Worm (Caenorhabditis elegans) whole organism, young adult: Measurements from ENCODE around the gene ZK512.7.
A peak's percentile ranks its signal among the peaks of the same experiment; 100 is the strongest.

Experiments
- B0019.2 ChIP-seq: fragments of 200-800 bp; sonication (Bioruptor generic); conservative IDR thresholded peaks from 2 replicates; pipeline ENCODE4 v1.3.6; 2022; ENCODE audit warnings: missing genetic modification reagents, missing genetic modification characterization, missing compliant biosample characterization
- B0261.1 ChIP-seq: sonication (generic microtip); optimal IDR thresholded peaks from 2 replicates; lab custom pipeline; 2016; ENCODE audit warnings: mild to moderate bottlenecking, missing genetic modification characterization, moderate library complexity, missing compliant biosample characterization
- B0336.3 ChIP-seq: fragments of 200-800 bp; sonication (Bioruptor generic); IDR thresholded peaks from 2 replicates; pipeline ENCODE4 v1.3.6; 2022; ENCODE audit warnings: missing genetic modification characterization, missing compliant biosample characterization
- C06A6.2 ChIP-seq: fragments of 200-800 bp; sonication (Bioruptor generic); conservative IDR thresholded peaks from 2 replicates; pipeline ENCODE4 v1.3.6; 2022; ENCODE audit warnings: missing genetic modification characterization, missing compliant biosample characterization
- D2030.7 ChIP-seq: fragments of 200-800 bp; sonication (Bioruptor generic); IDR thresholded peaks from 2 replicates; pipeline ENCODE4 v1.3.6; 2022; ENCODE audit warnings: missing genetic modification reagents, missing genetic modification characterization, missing compliant biosample characterization
- F10E7.11 ChIP-seq: sonication (generic microtip); optimal IDR thresholded peaks from 2 replicates; lab custom pipeline; 2017; ENCODE audit warnings: mild to moderate bottlenecking, missing genetic modification characterization, moderate library complexity, missing compliant biosample characterization
- F52B5.7 ChIP-seq: sonication (generic microtip); optimal IDR thresholded peaks from 2 replicates; lab custom pipeline; 2016; ENCODE audit warnings: mild to moderate bottlenecking, missing genetic modification characterization, missing compliant biosample characterization
- Y53G8AR.9 ChIP-seq: fragments of 200-800 bp; sonication (Bioruptor generic); conservative IDR thresholded peaks from 2 replicates; pipeline ENCODE4 v1.3.6; 2022; ENCODE audit warnings: missing genetic modification reagents, missing genetic modification characterization, missing compliant biosample characterization
- ZK185.1 ChIP-seq: sonication (generic microtip); optimal IDR thresholded peaks from 2 replicates; lab custom pipeline; 2016; ENCODE audit warnings: mild to moderate bottlenecking, missing genetic modification characterization, missing compliant biosample characterization; ENCODE audit not compliant: poor library complexity, severe bottlenecking
- atf-7 ChIP-seq: sonication (generic microtip); optimal IDR thresholded peaks from 2 replicates; lab custom pipeline; 2017; ENCODE audit warnings: mild to moderate bottlenecking, missing genetic modification characterization, missing compliant biosample characterization
- athp-1 ChIP-seq: sonication (generic microtip); optimal IDR thresholded peaks from 2 replicates; lab custom pipeline; 2017; ENCODE audit warnings: mild to moderate bottlenecking, missing genetic modification characterization, missing compliant biosample characterization
- attf-3 ChIP-seq: fragments of 200-800 bp; sonication (Bioruptor generic); conservative IDR thresholded peaks from 2 replicates; pipeline ENCODE4 v1.3.6; 2022; ENCODE audit warnings: missing genetic modification reagents, missing genetic modification characterization, missing compliant biosample characterization
- attf-5 ChIP-seq: fragments of 200-800 bp; sonication (Bioruptor generic); optimal IDR thresholded peaks from 2 replicates; lab custom pipeline; 2018; ENCODE audit warnings: mild to moderate bottlenecking, missing genetic modification characterization, missing compliant biosample characterization
- ceh-58 ChIP-seq: fragments of 200-800 bp; sonication (Bioruptor generic); IDR thresholded peaks from 2 replicates; pipeline ENCODE4 v1.3.6; 2022; ENCODE audit warnings: missing genetic modification characterization, missing compliant biosample characterization
- ceh-79 ChIP-seq: sonication (generic microtip); optimal IDR thresholded peaks from 2 replicates; lab custom pipeline; 2017; ENCODE audit warnings: mild to moderate bottlenecking, missing genetic modification characterization, missing compliant biosample characterization
- chd-7 ChIP-seq: sonication (generic microtip); optimal IDR thresholded peaks from 2 replicates; lab custom pipeline; 2016; ENCODE audit warnings: mild to moderate bottlenecking, missing genetic modification characterization, moderate library complexity, missing compliant biosample characterization
- die-1 ChIP-seq: sonication (generic microtip); optimal IDR thresholded peaks from 2 replicates; lab custom pipeline; 2016; ENCODE audit warnings: missing genotype, mild to moderate bottlenecking, missing genetic modification characterization, missing compliant biosample characterization
- dox-1 ChIP-seq: fragments of 200-800 bp; sonication (Bioruptor generic); IDR thresholded peaks from 2 replicates; pipeline ENCODE4 v1.3.6; 2022; ENCODE audit warnings: missing genetic modification reagents, missing genetic modification characterization, missing compliant biosample characterization
- dpff-1 ChIP-seq: sonication (generic microtip); optimal IDR thresholded peaks from 2 replicates; lab custom pipeline; 2017; ENCODE audit warnings: mild to moderate bottlenecking, missing genetic modification characterization, missing compliant biosample characterization
- efl-1 ChIP-seq: fragments of 150-350 bp; optimal IDR thresholded peaks from 2 replicates; lab custom pipeline; 2014; ENCODE audit warnings: missing biosample characterization, missing genetic modification reagents, missing genetic modification characterization
- egrh-3 ChIP-seq: fragments of 200-800 bp; sonication (Bioruptor generic); IDR thresholded peaks from 2 replicates; pipeline ENCODE4 v1.3.6; 2022; ENCODE audit warnings: missing genetic modification reagents, missing genetic modification characterization, missing compliant biosample characterization
- him-1 ChIP-seq: sonication (generic microtip); optimal IDR thresholded peaks from 2 replicates; lab custom pipeline; 2016; ENCODE audit warnings: missing genotype, missing genetic modification reagents, missing genetic modification characterization, missing compliant biosample characterization
- hsf-1 ChIP-seq: fragments of 200-800 bp; sonication (Bioruptor generic); IDR thresholded peaks from 2 replicates; pipeline ENCODE4 v1.3.6; 2022; ENCODE audit warnings: missing genetic modification reagents, missing genetic modification characterization, missing compliant biosample characterization
- lag-1 ChIP-seq: fragments of 200-800 bp; sonication (Bioruptor generic); IDR thresholded peaks from 2 replicates; pipeline ENCODE4 v1.3.6; 2022; ENCODE audit warnings: missing genetic modification reagents, missing genetic modification characterization, missing compliant biosample characterization
- let-526 ChIP-seq: fragments of 200-800 bp; sonication (Bioruptor generic); IDR thresholded peaks from 2 replicates; pipeline ENCODE4 v1.3.6; 2022; ENCODE audit warnings: missing genetic modification reagents, missing genetic modification characterization, missing compliant biosample characterization
- lin-26 ChIP-seq: fragments of 200-800 bp; sonication (Bioruptor generic); IDR thresholded peaks from 2 replicates; pipeline ENCODE4 v1.3.6; 2022; ENCODE audit warnings: missing genetic modification reagents, missing genetic modification characterization, missing compliant biosample characterization
- lin-54 ChIP-seq: fragments of 200-800 bp; sonication (Bioruptor generic); optimal IDR thresholded peaks from 2 replicates; lab custom pipeline; 2018; ENCODE audit warnings: mild to moderate bottlenecking, missing genetic modification characterization, missing compliant biosample characterization
- lir-1 ChIP-seq: fragments of 200-800 bp; sonication (Bioruptor generic); conservative IDR thresholded peaks from 2 replicates; pipeline ENCODE4 v1.3.6; 2022; ENCODE audit warnings: missing genetic modification reagents, missing genetic modification characterization, missing compliant biosample characterization
- lsl-1 ChIP-seq: fragments of 200-800 bp; sonication (Bioruptor generic); optimal IDR thresholded peaks from 2 replicates; lab custom pipeline; 2018; ENCODE audit warnings: mild to moderate bottlenecking, missing genetic modification characterization, moderate library complexity, missing compliant biosample characterization
- lsy-27 ChIP-seq: sonication (generic microtip); optimal IDR thresholded peaks from 2 replicates; lab custom pipeline; 2017; ENCODE audit warnings: missing genetic modification characterization, mild to moderate bottlenecking, missing compliant biosample characterization, antibody characterized with exemption, missing genotype, borderline replicate concordance; ENCODE audit not compliant: insufficient read depth
- madf-6 ChIP-seq: fragments of 200-800 bp; sonication (Bioruptor generic); IDR thresholded peaks from 2 replicates; pipeline ENCODE4 v1.3.6; 2022; ENCODE audit warnings: missing genetic modification reagents, missing genetic modification characterization, missing compliant biosample characterization
- mcd-1 ChIP-seq: fragments of 200-800 bp; sonication (Bioruptor generic); IDR thresholded peaks from 2 replicates; pipeline ENCODE4 v1.3.6; 2022; ENCODE audit warnings: missing genetic modification reagents, missing genetic modification characterization, missing compliant biosample characterization
- nfya-1 ChIP-seq: sonication (generic microtip); optimal IDR thresholded peaks from 2 replicates; lab custom pipeline; 2017; ENCODE audit warnings: antibody characterized with exemption, missing compliant biosample characterization, missing genetic modification characterization, borderline replicate concordance; ENCODE audit not compliant: insufficient read depth
- nhr-80 ChIP-seq: sonication (generic microtip); optimal IDR thresholded peaks from 2 replicates; lab custom pipeline; 2016; ENCODE audit warnings: missing genetic modification characterization, missing compliant biosample characterization
- nhr-90 ChIP-seq: sonication (generic microtip); optimal IDR thresholded peaks from 2 replicates; lab custom pipeline; 2016; ENCODE audit warnings: missing genotype, mild to moderate bottlenecking, missing genetic modification characterization, missing compliant biosample characterization
- rec-8 ChIP-seq, 2 experiments: sonication (generic microtip); optimal IDR thresholded peaks; 2 replicates each; lab custom pipeline; 2016; ENCODE audit warnings: mild to moderate bottlenecking in 2 of 2, missing genetic modification characterization in 2 of 2, missing genetic modification reagents in 2 of 2, missing genotype in 2 of 2, missing biosample characterization in 1 of 2, missing compliant biosample characterization in 1 of 2, moderate library complexity in 1 of 2
- snpc-1.3 ChIP-seq: sonication (generic microtip); optimal IDR thresholded peaks from 2 replicates; lab custom pipeline; 2017; ENCODE audit warnings: missing genetic modification characterization, mild to moderate bottlenecking, missing compliant biosample characterization, antibody characterized with exemption, moderate library complexity, missing genotype, missing genetic modification reagents; ENCODE audit not compliant: insufficient read depth
- snpc-4 ChIP-seq, 5 experiments: fragments of 150-350 bp in 1 of 5; sonication (generic microtip) in 4 of 5; optimal IDR thresholded peaks; 2 replicates each; lab custom pipeline; 2014 to 2018; ENCODE audit warnings: missing genetic modification characterization in 5 of 5, missing biosample characterization in 3 of 5, antibody characterized with exemption in 2 of 5, mild to moderate bottlenecking in 2 of 5, missing compliant biosample characterization in 2 of 5, missing genotype in 2 of 5, moderate library complexity in 2 of 5, missing genetic modification reagents in 1 of 5
- somi-1 ChIP-seq: fragments of 200-800 bp; sonication (Bioruptor generic); optimal IDR thresholded peaks from 2 replicates; lab custom pipeline; 2018; ENCODE audit warnings: mild to moderate bottlenecking, missing genetic modification characterization, missing compliant biosample characterization
- xnd-1 ChIP-seq: sonication (generic microtip); optimal IDR thresholded peaks from 2 replicates; lab custom pipeline; 2016; ENCODE audit warnings: missing genotype, missing genetic modification reagents, missing genetic modification characterization, missing compliant biosample characterization
- zim-3 ChIP-seq: sonication (generic microtip); optimal IDR thresholded peaks from 2 replicates; lab custom pipeline; 2017; ENCODE audit warnings: mild to moderate bottlenecking, missing genetic modification characterization, moderate library complexity, missing compliant biosample characterization
- ztf-26 ChIP-seq: sonication (generic microtip); optimal IDR thresholded peaks from 2 replicates; lab custom pipeline; 2017; ENCODE audit warnings: missing genetic modification characterization, missing compliant biosample characterization
- ztf-6 ChIP-seq: fragments of 200-800 bp; sonication (Bioruptor generic); IDR thresholded peaks from 2 replicates; pipeline ENCODE4 v1.3.6; 2022; ENCODE audit warnings: missing genetic modification reagents, missing genetic modification characterization, missing compliant biosample characterization

Gene ZK512.7

DNA sequence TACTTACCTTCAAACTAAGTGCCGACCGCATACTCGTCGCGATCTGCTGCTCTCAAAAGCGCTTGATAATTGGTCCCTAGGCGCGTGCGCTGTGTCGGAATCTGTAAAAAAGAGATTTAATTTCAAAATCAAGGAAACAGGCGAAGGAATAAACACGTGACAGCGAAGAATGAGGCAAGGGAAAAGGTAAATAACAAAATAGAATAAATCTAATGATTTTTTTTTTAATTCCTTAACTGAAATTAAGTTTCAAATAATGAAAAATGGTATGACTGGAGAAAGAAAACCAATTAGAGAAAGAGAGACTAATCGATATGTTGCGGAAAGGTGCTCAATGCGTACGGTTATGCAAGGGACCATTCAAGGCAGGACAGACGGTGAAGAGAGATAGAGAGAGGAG is 29.3 kb downstream of the ZK512.7 start, which contains the start of gene cya-1:
cya-1 (minus strand) TSS at position 101 of the 400 bp plus-strand sequence.
- TF ChIP-seq die-1 (tag; lab: Kevin White, UChicago) (no peak), madf-6 (GFP tag; lab: Robert Waterston, UW) (peak; percentile 8; the same call in 1 of the 2 replicates)

- TF ChIP-seq xnd-1 (no peak), egrh-3 (GFP tag; lab: Robert Waterston, UW) (no peak), lir-1 (GFP tag; lab: Robert Waterston, UW) (no peak), let-526 (no peak), B0336.3 (no peak), D2030.7 (GFP tag; lab: Robert Waterston, UW) (no peak)
These were observed 32.8 kb downstream of the ZK512.7 start for ce11 chrIII:9105653-9106052.

- TF ChIP-seq lag-1 (GFP tag; lab: Robert Waterston, UW) (no peak), ceh-58 (GFP tag; lab: Robert Waterston, UW) (no peak), somi-1 (GFP tag; lab: Kevin White, UChicago) (peak; percentile 24), F10E7.11 (tag; lab: Kevin White, UChicago) (no peak), hsf-1 (peak; percentile 9; the same call in 1 of the 2 replicates), egrh-3 (GFP tag; lab: Robert Waterston, UW) (peak; percentile 46; the same call in 1 of the 2 replicates), xnd-1 (no peak), C06A6.2 (GFP tag; lab: Robert Waterston, UW) (no peak), nhr-80 (tag; lab: Kevin White, UChicago) (peak; percentile 33), mcd-1 (GFP tag; lab: Robert Waterston, UW) (peak; percentile 72), ceh-79 (tag; lab: Kevin White, UChicago) (no peak), atf-7 (tag; lab: Kevin White, UChicago) (no peak), ztf-6 (GFP tag; lab: Robert Waterston, UW) (peak; percentile 65; the same call in 1 of the 2 replicates), rec-8 (tag; optimal IDR thresholded peaks at IDR 0.05; lab: Kevin White, UChicago) (peak; percentile 31 to 81), dpff-1 (no peak), efl-1 (GFP tag; lab: Kevin White, UChicago) (no peak), nfya-1 (no peak), ztf-26 (tag; lab: Kevin White, UChicago) (peak; percentile 40), madf-6 (GFP tag; lab: Robert Waterston, UW) (peak; percentile 55; the same call in 1 of the 2 replicates), dox-1 (GFP tag; lab: Robert Waterston, UW) (peak; percentile 81), ZK185.1 (peak; percentile 45), chd-7 (tag; lab: Kevin White, UChicago) (peak; percentile 67), F52B5.7 (tag; lab: Kevin White, UChicago) (peak; percentile 74), B0261.1 (peak; percentile 84), attf-3 (GFP tag; lab: Robert Waterston, UW) (peak; percentile 64), lin-26 (peak; percentile 92), lin-54 (peak; percentile 54), snpc-1.3 (tag; lab: Kevin White, UChicago) (peak; percentile 29), attf-5 (peak; percentile 53), B0336.3 (peak; percentile 62), Y53G8AR.9 (GFP tag; lab: Robert Waterston, UW) (no peak), athp-1 (tag; lab: Kevin White, UChicago) (peak; percentile 34), snpc-4 (GFP tag; optimal IDR thresholded peaks at IDR 0.05; lab: Kevin White, UChicago) (peak; percentile 86), snpc-4 (tag; optimal IDR thresholded peaks at IDR 0.05; lab: Kevin White, UChicago) (peak; percentile 51 to 96 (median 88)), lsy-27 (tag; lab: Kevin White, UChicago) (peak; percentile 77), zim-3 (peak; percentile 60), nhr-90 (tag; lab: Kevin White, UChicago) (peak; percentile 83), him-1 (peak; percentile 92), lsl-1 (GFP tag; lab: Kevin White, UChicago) (peak; percentile 56), B0019.2 (GFP tag; lab: Robert Waterston, UW) (no peak), die-1 (tag; lab: Kevin White, UChicago) (peak; percentile 86)
These were observed 34.4 kb downstream of the ZK512.7 start for ce11 chrIII:9104060-9104459.
